Worm (Caenorhabditis elegans): ENCODE results near the gene F36H1.3.

The F36H1.3 gene

DNA sequence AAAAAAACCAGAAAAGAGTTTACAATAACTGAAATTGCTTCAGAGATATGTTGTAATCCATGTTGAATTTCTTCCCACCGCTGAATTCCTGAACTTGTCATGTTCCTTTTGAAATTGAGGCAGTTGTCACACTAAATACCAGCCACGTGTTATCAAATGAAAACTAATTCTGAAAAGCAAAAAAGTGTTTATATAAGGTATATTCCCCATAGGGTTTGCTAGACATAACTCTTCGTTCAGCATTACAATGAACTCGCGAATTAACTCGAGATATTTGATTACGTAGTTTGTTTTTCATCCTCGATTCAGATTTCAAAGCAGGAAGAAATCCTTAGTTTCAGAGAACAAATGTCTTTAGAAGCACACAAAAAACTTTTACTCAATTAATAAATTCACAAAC lies 50.3 kb downstream of the F36H1.3 start, which contains the start of gene str-3:
Gene str-3, minus strand, starts transcription at position 101 of the 400 bp plus-strand sequence.
- no peak for TF ChIP-seq lin-38 (GFP tag; IDR thresholded peaks at IDR 0.05)
- no peak for TF ChIP-seq lsy-2 (tag; optimal IDR thresholded peaks at IDR 0.05)
- TF ChIP-seq ceh-44 (GFP tag; IDR thresholded peaks at IDR 0.05), result no peak
- TF ChIP-seq ZK337.2 (GFP tag; IDR thresholded peaks at IDR 0.05), result no peak
- peak in 1 of 2 experiments; percentile 33 for TF ChIP-seq unc-62 (GFP tag; optimal IDR thresholded peaks at IDR 0.05 in 1 of 2)
- TF ChIP-seq unc-62 (tag; optimal IDR thresholded peaks at IDR 0.05), result no peak

DNA sequence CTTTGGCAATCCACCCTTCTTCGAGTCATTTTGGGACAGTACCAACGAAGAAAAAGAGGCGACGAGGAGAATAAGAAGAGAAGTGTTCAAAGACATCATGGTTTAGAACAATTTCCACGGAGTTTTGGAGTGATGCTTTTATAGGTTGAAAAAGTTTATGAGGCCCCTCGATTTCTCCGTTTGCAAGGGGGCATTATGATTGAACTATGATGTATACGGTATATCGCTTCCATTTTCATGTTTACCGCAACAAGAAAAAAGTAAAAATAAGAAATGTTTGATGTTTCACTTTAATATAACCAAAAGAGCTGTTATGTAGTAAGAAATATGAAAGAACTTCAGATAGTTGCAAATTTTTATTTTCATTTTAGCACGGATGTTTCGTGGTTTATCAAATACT lies 51.5 kb downstream of the F36H1.3 start, which contains the start of gene srlf-18:
Gene srlf-18, minus strand, starts transcription at position 101 of the 400 bp plus-strand sequence.
- TF ChIP-seq F26F4.8 (GFP tag; conservative IDR thresholded peaks at IDR 0.05) (no peak), daf-12 (tag; optimal IDR thresholded peaks at IDR 0.05) (no peak), cey-2 (tag; optimal IDR thresholded peaks at IDR 0.05; ENCODE audit: borderline replicate concordance, insufficient read depth) (no peak), daf-8 (GFP tag; IDR thresholded peaks at IDR 0.05) (no peak), R02D3.7 (tag; optimal IDR thresholded peaks at IDR 0.05) (no peak), ZK546.5 (tag; optimal IDR thresholded peaks at IDR 0.05) (no peak), hlh-11 (tag; optimal IDR thresholded peaks at IDR 0.05) (no peak), Y75B8A.6 (GFP tag; IDR thresholded peaks at IDR 0.05) (no peak), rbr-2 (tag; optimal IDR thresholded peaks at IDR 0.05) (no peak), zag-1 (tag; optimal IDR thresholded peaks at IDR 0.05) (no peak), lin-39 (tag; optimal IDR thresholded peaks at IDR 0.05) (no peak), gei-8 (GFP tag; optimal IDR thresholded peaks at IDR 0.05) (no peak), mxl-2 (GFP tag; conservative IDR thresholded peaks at IDR 0.05) (no peak), sdz-12 (GFP tag; optimal IDR thresholded peaks at IDR 0.05) (no peak)
